Worm (Caenorhabditis elegans): Measurements from ENCODE around the gene oac-54.
A peak's percentile ranks its signal among the peaks of the same experiment; 100 is the strongest.

oac-54 gene

DNA sequence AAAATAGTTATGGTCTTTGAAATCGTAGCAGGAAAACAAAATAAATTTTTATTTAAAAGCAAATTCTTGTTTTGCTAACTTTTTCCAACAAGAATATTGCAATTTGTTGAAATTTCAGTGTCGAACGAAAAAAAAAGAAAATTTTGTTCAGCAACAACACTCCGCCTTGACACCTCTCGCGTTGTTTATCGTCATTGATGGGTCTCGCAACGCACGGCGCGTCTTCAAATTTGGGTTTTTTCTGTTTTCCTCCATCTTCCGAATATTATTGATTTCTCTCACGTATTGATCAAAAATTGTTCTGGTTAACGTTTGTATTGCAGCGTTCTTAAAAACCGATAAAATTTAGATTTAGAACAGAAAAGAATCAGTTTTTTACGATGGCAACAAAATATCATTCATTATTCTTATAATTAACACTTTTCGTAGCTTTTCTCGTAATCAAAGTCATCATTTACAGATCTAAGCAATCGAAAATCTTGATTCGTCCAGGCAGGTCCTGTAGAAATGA, 11.6 kb downstream of the oac-54 start, which contains the start of gene dpl-1:
Gene dpl-1, plus strand, starts transcription at position 461 of the 511 bp plus-strand sequence.
- TF ChIP-seq ztf-4 (tag; optimal IDR thresholded peaks at IDR 0.05) (no peak), unc-62 (GFP tag; optimal IDR thresholded peaks at IDR 0.05) (no peak), mdl-1 (tag; optimal IDR thresholded peaks at IDR 0.05) (no peak), pha-4 (tag; optimal IDR thresholded peaks at IDR 0.05) (peak; percentile 74), lin-15B (tag; optimal IDR thresholded peaks at IDR 0.05) (peak; percentile 63), nhr-25 (tag; optimal IDR thresholded peaks at IDR 0.05) (peak; percentile 47), elt-2 (tag; optimal IDR thresholded peaks at IDR 0.05) (peak; percentile 21), nfya-1 (tag; optimal IDR thresholded peaks at IDR 0.05; ENCODE audit: insufficient read depth) (peak; percentile 62), nhr-11 (tag; optimal IDR thresholded peaks at IDR 0.05) (no peak), egl-5 (tag; optimal IDR thresholded peaks at IDR 0.05) (peak; percentile 19), daf-12 (tag; optimal IDR thresholded peaks at IDR 0.05) (no peak)

- TF ChIP-seq snpc-4 (tag; optimal IDR thresholded peaks at IDR 0.05), result no peak
- TF ChIP-seq fos-1 (tag; optimal IDR thresholded peaks at IDR 0.05), result no peak
- TF ChIP-seq zag-1 (tag; optimal IDR thresholded peaks at IDR 0.05), result no peak
Observed at ce11 chrII:9170048-9170447, 12.1 kb downstream of the oac-54 start.

DNA sequence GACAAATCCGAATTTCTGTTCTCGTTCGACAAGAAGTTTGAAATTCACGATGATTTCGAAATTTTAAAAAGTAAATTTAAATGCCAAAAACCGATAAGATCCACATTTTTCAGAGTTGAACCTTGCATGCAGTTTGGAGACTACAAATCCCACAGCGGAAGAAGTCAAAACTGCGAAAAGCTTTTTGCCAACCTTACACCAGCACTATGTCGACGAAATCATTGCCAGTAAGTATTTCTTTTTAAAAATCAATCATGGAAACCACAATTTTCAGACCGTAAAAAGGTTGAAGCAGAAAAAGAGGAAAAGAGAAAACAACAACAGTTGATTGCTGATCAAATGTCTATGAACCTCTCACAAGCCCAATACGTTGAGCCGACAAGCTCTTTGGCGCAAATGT, 12.9 kb downstream of the oac-54 start:
- TF ChIP-seq hmg-11 (tag; optimal IDR thresholded peaks at IDR 0.05) (no peak), fkh-10 (GFP tag; optimal IDR thresholded peaks at IDR 0.05) (no peak), zag-1 (tag; optimal IDR thresholded peaks at IDR 0.05) (no peak), mdl-1 (tag; optimal IDR thresholded peaks at IDR 0.05) (no peak), nhr-28 (tag; optimal IDR thresholded peaks at IDR 0.05) (no peak), nhr-12 (tag; optimal IDR thresholded peaks at IDR 0.05) (no peak), ceh-82 (tag; optimal IDR thresholded peaks at IDR 0.05) (no peak)

- TF ChIP-seq daf-12 (tag; optimal IDR thresholded peaks at IDR 0.05) (no peak), snpc-4 (tag; optimal IDR thresholded peaks at IDR 0.05) (no peak), ceh-16 (tag; optimal IDR thresholded peaks at IDR 0.05) (no peak), nhr-25 (tag; optimal IDR thresholded peaks at IDR 0.05) (no peak)
Observed at ce11 chrII:9171466-9172187, 13.7 kb downstream of the oac-54 start.

ce11 chrII:9172849-9173248, 14.9 kb downstream of the oac-54 start, which contains the start of gene T23G7.2:
Gene T23G7.2 (minus strand): TSS chrII:9172949.
- TF ChIP-seq ceh-82 (tag; optimal IDR thresholded peaks at IDR 0.05), result no peak
- TF ChIP-seq nhr-11 (tag; optimal IDR thresholded peaks at IDR 0.05), result no peak
- TF ChIP-seq ztf-4 (tag; optimal IDR thresholded peaks at IDR 0.05), result no peak
- TF ChIP-seq lsy-12 (tag; optimal IDR thresholded peaks at IDR 0.05), result no peak
- no peak for TF ChIP-seq zag-1 (tag; optimal IDR thresholded peaks at IDR 0.05)
- TF ChIP-seq nhr-67 (tag; optimal IDR thresholded peaks at IDR 0.05), result no peak
- TF ChIP-seq hmg-11 (tag; optimal IDR thresholded peaks at IDR 0.05), result no peak

DNA sequence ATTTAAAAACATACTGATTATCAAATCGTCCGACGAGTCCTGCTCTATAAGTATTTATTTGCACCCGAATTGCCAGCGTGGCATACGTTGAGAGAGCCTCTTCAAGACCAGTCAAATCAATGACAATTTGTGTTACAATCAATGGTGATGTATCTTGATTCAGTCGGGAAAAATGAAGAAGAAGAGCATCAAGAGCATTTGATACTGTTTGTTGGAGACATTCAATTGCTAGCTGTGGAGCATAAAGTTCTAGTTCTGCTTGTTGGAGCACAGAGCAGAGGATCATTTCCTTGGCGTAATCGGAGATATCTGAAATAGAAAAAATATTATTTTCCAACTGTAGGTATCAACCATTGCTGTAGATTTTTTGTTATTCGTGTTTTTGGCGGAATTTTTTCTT, 15.6 kb downstream of the oac-54 start:
- no peak for TF ChIP-seq nhr-25 (tag; optimal IDR thresholded peaks at IDR 0.05)
- TF ChIP-seq ceh-28 (tag; optimal IDR thresholded peaks at IDR 0.05), result no peak

DNA sequence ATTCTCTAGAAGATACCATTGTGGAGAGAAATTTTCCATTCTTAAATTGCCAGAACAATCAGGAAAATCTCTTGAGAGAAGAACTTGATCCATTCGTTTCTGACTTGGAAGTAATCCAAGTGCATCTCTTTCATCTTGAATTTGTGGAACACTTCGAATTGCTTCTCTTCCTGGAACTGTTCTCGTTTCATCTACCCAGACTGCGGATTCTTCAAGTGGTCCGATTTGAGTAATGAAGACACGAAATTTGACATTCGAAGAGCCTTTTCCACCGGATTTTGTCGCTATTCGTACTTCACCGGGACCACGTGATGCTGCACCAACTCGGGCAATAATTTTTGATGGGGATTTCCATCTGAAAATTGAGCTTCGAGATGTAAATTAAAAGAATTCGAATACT, 18.6 kb downstream of the oac-54 start:
- TF ChIP-seq lin-39 (tag; optimal IDR thresholded peaks at IDR 0.05), result no peak
- no peak for TF ChIP-seq elt-2 (tag; optimal IDR thresholded peaks at IDR 0.05)
- no peak for TF ChIP-seq unc-62 (GFP tag; optimal IDR thresholded peaks at IDR 0.05)
- no peak for TF ChIP-seq egl-5 (tag; optimal IDR thresholded peaks at IDR 0.05)
- no peak for TF ChIP-seq nhr-23 (tag; optimal IDR thresholded peaks at IDR 0.05)
- TF ChIP-seq nhr-25 (tag; optimal IDR thresholded peaks at IDR 0.05), result no peak
- TF ChIP-seq pqm-1 (tag; optimal IDR thresholded peaks at IDR 0.05), result no peak
- no peak for TF ChIP-seq nhr-43 (tag; optimal IDR thresholded peaks at IDR 0.05; ENCODE audit: poor library complexity, severe bottlenecking)
- no peak for TF ChIP-seq nfya-1 (tag; optimal IDR thresholded peaks at IDR 0.05; ENCODE audit: insufficient read depth)
- TF ChIP-seq eor-1 (tag; optimal IDR thresholded peaks at IDR 0.05), result no peak
- no peak for TF ChIP-seq daf-12 (tag; optimal IDR thresholded peaks at IDR 0.05)
- TF ChIP-seq nhr-76 (tag; optimal IDR thresholded peaks at IDR 0.05), result no peak
- TF ChIP-seq nhr-28 (tag; optimal IDR thresholded peaks at IDR 0.05), result no peak
- TF ChIP-seq ZK546.5 (tag; optimal IDR thresholded peaks at IDR 0.05), result no peak
- no peak for TF ChIP-seq nhr-237 (tag; optimal IDR thresholded peaks at IDR 0.05)
- no peak for TF ChIP-seq sea-2 (GFP tag; optimal IDR thresholded peaks at IDR 0.05)
- TF ChIP-seq tbx-2 (tag; optimal IDR thresholded peaks at IDR 0.05), result no peak
- no peak for TF ChIP-seq fkh-2 (tag; optimal IDR thresholded peaks at IDR 0.05)

Data from whole organism, L3 larva.